Worm (Caenorhabditis elegans) whole organism, late embryonic: Measurements from ENCODE around the gene T05B9.1.

ENCODE experiments used
- ama-1 ChIP-seq: fragments of 150-350 bp; optimal IDR thresholded peaks from 2 replicates; lab custom pipeline; 2014
- ceh-30 ChIP-seq: fragments of 150-350 bp; optimal IDR thresholded peaks from 2 replicates; lab custom pipeline; 2014; ENCODE audit warnings: missing biosample characterization, missing genetic modification characterization
- ceh-6 ChIP-seq: fragments of 200-800 bp; sonication (Bioruptor generic); optimal IDR thresholded peaks from 2 replicates; lab custom pipeline; 2018; ENCODE audit warnings: mild to moderate bottlenecking, missing genetic modification characterization, missing compliant biosample characterization
- che-1 ChIP-seq: sonication (generic microtip); optimal IDR thresholded peaks from 2 replicates; lab custom pipeline; 2016; ENCODE audit warnings: mild to moderate bottlenecking, missing genetic modification characterization, missing compliant biosample characterization
- dve-1 ChIP-seq: sonication (generic microtip); optimal IDR thresholded peaks from 2 replicates; lab custom pipeline; 2017; ENCODE audit warnings: antibody characterized with exemption, mild to moderate bottlenecking, missing genetic modification characterization, missing compliant biosample characterization
- ets-4 ChIP-seq: sonication (generic microtip); optimal IDR thresholded peaks from 2 replicates; lab custom pipeline; 2016; ENCODE audit warnings: missing genetic modification characterization, missing compliant biosample characterization
- eyg-1 ChIP-seq: sonication (generic microtip); optimal IDR thresholded peaks from 2 replicates; lab custom pipeline; 2016; ENCODE audit warnings: missing genotype, missing genetic modification characterization, missing compliant biosample characterization
- fkh-6 ChIP-seq: sonication (generic microtip); optimal IDR thresholded peaks from 2 replicates; lab custom pipeline; 2016; ENCODE audit warnings: missing genetic modification characterization, missing compliant biosample characterization
- mec-3 ChIP-seq: sonication (generic microtip); optimal IDR thresholded peaks from 2 replicates; lab custom pipeline; 2016; ENCODE audit warnings: borderline replicate concordance, missing genetic modification characterization, missing compliant biosample characterization
- sox-4 ChIP-seq: sonication (generic microtip); optimal IDR thresholded peaks from 2 replicates; lab custom pipeline; 2017; ENCODE audit warnings: mild to moderate bottlenecking, missing genetic modification characterization, inconsistent platforms, missing compliant biosample characterization
- unc-3 ChIP-seq, 2 experiments: fragments of 200-800 bp in 1 of 2; sonication (Bioruptor generic) in 1 of 2; sonication (generic microtip) in 1 of 2; conservative IDR thresholded peaks in 1 of 2; optimal IDR thresholded peaks in 1 of 2; 2 replicates each; pipeline versions ENCODE4 v1.3.6 to Lab custom; 2016 to 2022; ENCODE audit warnings: missing compliant biosample characterization in 2 of 2, missing genetic modification characterization in 2 of 2, missing genetic modification reagents in 1 of 2
- zip-5 ChIP-seq: sonication (generic microtip); optimal IDR thresholded peaks from 2 replicates; lab custom pipeline; 2016; ENCODE audit warnings: missing genetic modification characterization, missing compliant biosample characterization

DNA sequence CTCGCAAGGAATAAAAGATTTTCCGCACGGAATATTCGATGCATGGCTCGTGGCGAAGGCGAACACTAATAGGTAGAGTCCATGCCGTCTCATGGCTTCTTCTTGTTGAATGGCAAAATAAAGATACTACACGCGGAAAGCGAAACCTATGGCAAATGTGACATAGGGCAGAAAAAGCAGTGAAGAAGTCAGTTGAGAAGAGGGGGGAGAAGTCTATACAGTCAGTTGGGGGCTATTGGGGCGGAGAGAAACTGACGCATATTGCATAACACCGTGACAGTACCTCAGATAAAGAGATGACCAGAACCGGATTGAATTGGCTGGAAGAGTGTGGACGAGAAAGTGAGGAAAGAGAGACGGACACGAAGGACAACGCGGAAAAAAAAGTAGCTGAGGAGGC lies 13.6 kb downstream of the T05B9.1 start, which contains the start of gene T06D8.10:
- TF ChIP-seq ceh-6 (GFP tag; lab: Kevin White, UChicago), result no peak
- no peak for TF ChIP-seq zip-5 (tag; lab: Kevin White, UChicago)
- TF ChIP-seq eyg-1 (tag; lab: Kevin White, UChicago), result no peak
- TF ChIP-seq sox-4 (tag; lab: Kevin White, UChicago), result no peak
- no peak for TF ChIP-seq dve-1 (tag; lab: Kevin White, UChicago)
- no peak for TF ChIP-seq mec-3 (tag; lab: Kevin White, UChicago)
- no peak for TF ChIP-seq ets-4
- TF ChIP-seq ceh-30 (tag; lab: Kevin White, UChicago), result no peak
- TF ChIP-seq unc-3 (GFP tag; conservative IDR thresholded peaks at IDR 0.05; lab: Robert Waterston, UW), result no peak
- no peak for TF ChIP-seq unc-3 (tag; optimal IDR thresholded peaks at IDR 0.05; lab: Kevin White, UChicago)
- TF ChIP-seq che-1 (tag; lab: Kevin White, UChicago), result no peak
- no peak for TF ChIP-seq ama-1 (lab: Kevin White, UChicago)
- no peak for TF ChIP-seq fkh-6 (tag; lab: Kevin White, UChicago)
